Worm (Caenorhabditis elegans) whole organism, L4/young adult: ENCODE data around the gene E02H1.5.

Source experiments
- dao-5 ChIP-seq: sonication (generic microtip); optimal IDR thresholded peaks from 2 replicates; lab custom pipeline; 2016; ENCODE audit warnings: missing genotype, missing genetic modification characterization, moderate library complexity, missing compliant biosample characterization
- him-1 ChIP-seq: sonication (generic microtip); optimal IDR thresholded peaks from 2 replicates; lab custom pipeline; 2016; ENCODE audit warnings: missing genotype, missing genetic modification reagents, missing genetic modification characterization, missing compliant biosample characterization

ce11 chrII:9586734-9587209, 8.3 kb upstream of the E02H1.5 start, which contains the start of gene ugt-58:
- TF ChIP-seq him-1 (tag; lab: Kevin White, UChicago): no peak
- TF ChIP-seq dao-5: no peak
